Worm (Caenorhabditis elegans) whole organism, L2 larva: ENCODE measurements around the gene B0303.11.

Source experiments
- C34F6.9 ChIP-seq: fragments of 150-350 bp; optimal IDR thresholded peaks from 2 replicates; lab custom pipeline; 2014; ENCODE audit warnings: missing biosample characterization, missing genetic modification characterization
- F13H6.1 ChIP-seq: sonication (generic microtip); optimal IDR thresholded peaks from 2 replicates; lab custom pipeline; 2016; ENCODE audit warnings: missing genetic modification characterization, missing compliant biosample characterization
- R02D3.7 ChIP-seq: fragments of 150-350 bp; optimal IDR thresholded peaks from 2 replicates; lab custom pipeline; 2014; ENCODE audit warnings: missing biosample characterization, missing genetic modification characterization
- Y55F3AM.14 ChIP-seq: fragments of 200-800 bp; sonication (Bioruptor generic); optimal IDR thresholded peaks from 2 replicates; lab custom pipeline; 2018; ENCODE audit warnings: mild to moderate bottlenecking, missing genetic modification characterization, missing compliant biosample characterization
- ZK546.5 ChIP-seq: sonication (generic microtip); optimal IDR thresholded peaks from 2 replicates; lab custom pipeline; 2017; ENCODE audit warnings: missing biosample characterization, missing genetic modification characterization
- aly-2 ChIP-seq: fragments of 150-350 bp; optimal IDR thresholded peaks from 2 replicates; lab custom pipeline; 2014; ENCODE audit warnings: missing biosample characterization, missing genetic modification characterization
- ama-1 ChIP-seq: fragments of 150-350 bp; optimal IDR thresholded peaks from 2 replicates; lab custom pipeline; 2018; ENCODE audit warnings: inconsistent platforms
- blmp-1 ChIP-seq: sonication (generic microtip); optimal IDR thresholded peaks from 2 replicates; lab custom pipeline; 2017; ENCODE audit warnings: missing genetic modification characterization, mild to moderate bottlenecking, missing compliant biosample characterization, antibody characterized with exemption, moderate library complexity; ENCODE audit not compliant: insufficient read depth
- ceh-16 ChIP-seq: fragments of 150-350 bp; optimal IDR thresholded peaks from 2 replicates; lab custom pipeline; 2014; ENCODE audit warnings: missing biosample characterization, missing genetic modification characterization
- ceh-82 ChIP-seq: fragments of 150-350 bp; optimal IDR thresholded peaks from 2 replicates; lab custom pipeline; 2014; ENCODE audit warnings: missing biosample characterization, missing genetic modification characterization
- crh-2 ChIP-seq: sonication (generic microtip); optimal IDR thresholded peaks from 2 replicates; lab custom pipeline; 2017; ENCODE audit warnings: missing biosample characterization, missing genetic modification characterization
- dmd-4 ChIP-seq: sonication (generic microtip); optimal IDR thresholded peaks from 2 replicates; lab custom pipeline; 2017; ENCODE audit warnings: missing biosample characterization, missing genetic modification characterization
- elt-3 ChIP-seq: sonication (generic microtip); optimal IDR thresholded peaks from 2 replicates; lab custom pipeline; 2017; ENCODE audit warnings: missing biosample characterization, missing genetic modification characterization
- fos-1 ChIP-seq: fragments of 150-350 bp; optimal IDR thresholded peaks from 2 replicates; lab custom pipeline; 2014; ENCODE audit warnings: missing biosample characterization, missing genetic modification characterization
- gmeb-1 ChIP-seq: fragments of 150-350 bp; optimal IDR thresholded peaks from 2 replicates; lab custom pipeline; 2014; ENCODE audit warnings: missing biosample characterization, missing genetic modification characterization
- lin-11 ChIP-seq: fragments of 150-350 bp; sonication (generic microtip); optimal IDR thresholded peaks from 2 replicates; lab custom pipeline; 2014; ENCODE audit warnings: missing biosample characterization, missing genetic modification characterization, inconsistent platforms, mixed read lengths
- lin-13 ChIP-seq: fragments of 150-350 bp; optimal IDR thresholded peaks from 2 replicates; lab custom pipeline; 2014; ENCODE audit warnings: missing biosample characterization, missing genetic modification reagents, missing genetic modification characterization
- lin-39 ChIP-seq: fragments of 150-350 bp; optimal IDR thresholded peaks from 2 replicates; lab custom pipeline; 2014; ENCODE audit warnings: missing biosample characterization, missing genetic modification reagents, missing genetic modification characterization
- lsy-2 ChIP-seq, 2 experiments: fragments of 150-350 bp in 1 of 2; sonication (generic microtip) in 1 of 2; optimal IDR thresholded peaks; 2 replicates each; lab custom pipeline; 2014 to 2017; ENCODE audit warnings: missing biosample characterization in 2 of 2, missing genetic modification characterization in 2 of 2
- mab-5 ChIP-seq: fragments of 150-350 bp; optimal IDR thresholded peaks from 2 replicates; lab custom pipeline; 2014; ENCODE audit warnings: missing biosample characterization, missing genetic modification characterization
- mbf-1 ChIP-seq: sonication (generic microtip); optimal IDR thresholded peaks from 2 replicates; lab custom pipeline; 2017; ENCODE audit warnings: missing biosample characterization, missing genetic modification characterization
- mdl-1 ChIP-seq, 2 experiments: fragments of 150-350 bp in 1 of 2; sonication (generic microtip) in 1 of 2; optimal IDR thresholded peaks; 2 replicates each; lab custom pipeline; 2017; ENCODE audit warnings: missing biosample characterization in 2 of 2, missing genetic modification characterization in 2 of 2
- nhr-10 ChIP-seq: sonication (generic microtip); optimal IDR thresholded peaks from 2 replicates; lab custom pipeline; 2017; ENCODE audit warnings: missing biosample characterization, missing genetic modification characterization
- nhr-11 ChIP-seq: fragments of 150-350 bp; optimal IDR thresholded peaks from 2 replicates; lab custom pipeline; 2014; ENCODE audit warnings: missing biosample characterization, missing genetic modification characterization
- nhr-12 ChIP-seq: fragments of 150-350 bp; optimal IDR thresholded peaks from 2 replicates; lab custom pipeline; 2014; ENCODE audit warnings: missing biosample characterization, missing genetic modification characterization
- nhr-129 ChIP-seq: fragments of 150-350 bp; optimal IDR thresholded peaks from 2 replicates; lab custom pipeline; 2014; ENCODE audit warnings: missing biosample characterization, missing genetic modification characterization
- nhr-21 ChIP-seq: fragments of 150-350 bp; optimal IDR thresholded peaks from 2 replicates; lab custom pipeline; 2014; ENCODE audit warnings: missing biosample characterization, missing genetic modification characterization
- nhr-23 ChIP-seq: fragments of 150-350 bp; optimal IDR thresholded peaks from 2 replicates; lab custom pipeline; 2014; ENCODE audit warnings: missing biosample characterization, missing genetic modification reagents, missing genetic modification characterization
- nhr-237 ChIP-seq: fragments of 150-350 bp; optimal IDR thresholded peaks from 2 replicates; lab custom pipeline; 2014; ENCODE audit warnings: missing biosample characterization, missing genetic modification characterization
- nhr-25 ChIP-seq: fragments of 150-350 bp; sonication (generic microtip); optimal IDR thresholded peaks from 3 replicates; lab custom pipeline; 2014; ENCODE audit warnings: missing biosample characterization, missing genetic modification characterization
- nhr-6 ChIP-seq: fragments of 150-350 bp; optimal IDR thresholded peaks from 2 replicates; lab custom pipeline; 2014; ENCODE audit warnings: missing biosample characterization, missing genetic modification characterization
- nhr-77 ChIP-seq: fragments of 150-350 bp; optimal IDR thresholded peaks from 2 replicates; lab custom pipeline; 2014; ENCODE audit warnings: missing biosample characterization, missing genetic modification characterization
- peb-1 ChIP-seq: fragments of 150-350 bp; optimal IDR thresholded peaks from 2 replicates; lab custom pipeline; 2014; ENCODE audit warnings: missing biosample characterization, missing genetic modification characterization
- sem-4 ChIP-seq: fragments of 150-350 bp; optimal IDR thresholded peaks from 2 replicates; lab custom pipeline; 2014; ENCODE audit warnings: missing biosample characterization, missing genetic modification reagents, missing genetic modification characterization
- skn-1 ChIP-seq: sonication (generic microtip); optimal IDR thresholded peaks from 2 replicates; lab custom pipeline; 2017; ENCODE audit warnings: missing biosample characterization, missing genetic modification characterization
- sma-3 ChIP-seq: sonication (generic microtip); optimal IDR thresholded peaks from 2 replicates; lab custom pipeline; 2016; ENCODE audit warnings: missing genetic modification reagents, missing genetic modification characterization, missing compliant biosample characterization
- snpc-4 ChIP-seq: fragments of 150-350 bp; optimal IDR thresholded peaks from 2 replicates; lab custom pipeline; 2014; ENCODE audit warnings: missing biosample characterization, missing genetic modification characterization
- unc-39 ChIP-seq: fragments of 150-350 bp; optimal IDR thresholded peaks from 2 replicates; lab custom pipeline; 2014; ENCODE audit warnings: missing biosample characterization, missing genetic modification characterization
- unc-55 ChIP-seq: fragments of 150-350 bp; sonication (generic microtip); optimal IDR thresholded peaks from 3 replicates; lab custom pipeline; 2014; ENCODE audit warnings: missing biosample characterization, missing genetic modification reagents, missing genetic modification characterization
- unc-62 ChIP-seq: fragments of 150-350 bp; optimal IDR thresholded peaks from 2 replicates; lab custom pipeline; 2014; ENCODE audit warnings: missing biosample characterization, missing genetic modification reagents, missing genetic modification characterization
- zag-1 ChIP-seq: fragments of 150-350 bp; optimal IDR thresholded peaks from 2 replicates; lab custom pipeline; 2014; ENCODE audit warnings: missing biosample characterization, missing genetic modification characterization
- ztf-11 ChIP-seq: sonication (generic microtip); optimal IDR thresholded peaks from 2 replicates; lab custom pipeline; 2017; ENCODE audit warnings: missing biosample characterization, missing genetic modification characterization
- ztf-4 ChIP-seq: fragments of 150-350 bp; optimal IDR thresholded peaks from 2 replicates; lab custom pipeline; 2014; ENCODE audit warnings: missing biosample characterization, missing genetic modification characterization

Gene B0303.11

DNA sequence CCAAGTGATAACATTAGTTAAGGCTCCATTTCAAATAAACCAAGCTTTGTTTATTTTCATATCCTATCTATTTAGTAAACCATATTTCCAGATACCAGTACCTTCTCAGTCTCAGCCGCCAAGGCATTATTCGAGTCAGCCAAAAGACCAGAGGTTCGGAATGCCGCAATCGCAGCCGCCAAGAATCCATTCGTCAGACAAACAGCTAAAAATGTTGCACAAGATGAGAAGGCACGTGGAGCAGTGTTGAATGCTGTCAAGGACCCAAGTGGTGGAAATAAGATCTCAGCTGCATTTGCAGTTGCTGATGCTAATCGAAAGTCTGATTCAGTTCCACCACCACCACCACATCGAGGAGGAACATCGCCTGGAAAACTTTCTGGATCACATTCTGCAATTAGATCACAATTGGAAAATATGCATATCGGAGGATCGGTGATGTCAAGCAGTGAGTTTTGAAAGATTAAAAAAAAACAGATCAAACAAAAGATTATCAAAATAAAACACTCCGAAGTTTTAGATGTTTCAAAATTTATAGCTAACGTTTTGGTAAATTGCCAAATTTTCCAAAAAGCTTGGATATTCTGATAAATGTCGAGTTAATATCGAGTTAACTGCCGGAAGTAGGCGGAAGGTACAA, 12.8 kb downstream of the B0303.11 start:
- TF ChIP-seq aly-2 (tag; lab: Kevin White, UChicago) = no peak
- TF ChIP-seq crh-2 = no peak
- no peak for TF ChIP-seq unc-62 (GFP tag; lab: Kevin White, UChicago)
- no peak for TF ChIP-seq mbf-1 (tag; lab: Kevin White, UChicago)
- TF ChIP-seq, all 48 proteins: peak for 0

DNA sequence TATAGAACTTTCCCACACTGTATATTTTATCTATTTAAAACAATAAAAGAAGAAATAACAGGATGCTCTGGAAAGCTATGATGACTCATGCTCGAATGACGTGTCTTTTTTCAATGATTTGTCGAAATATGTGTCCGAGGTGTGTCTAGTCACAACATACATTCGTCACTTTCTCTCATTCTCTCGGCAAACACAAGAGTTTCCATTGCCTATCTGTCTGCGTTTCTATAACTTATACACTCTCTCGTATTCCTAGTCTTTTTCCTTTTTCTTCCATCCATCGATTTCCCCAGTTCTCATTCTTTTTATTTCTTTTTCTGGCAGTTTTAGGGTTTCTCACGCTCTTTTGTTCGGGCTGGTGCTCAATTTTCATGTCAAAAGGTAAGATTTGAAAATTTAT, 13.5 kb downstream of the B0303.11 start:
- TF ChIP-seq elt-3 (no peak), unc-55 (GFP tag; lab: Kevin White, UChicago) (peak; percentile 79), blmp-1 (tag; lab: Kevin White, UChicago) (peak; percentile 75), C34F6.9 (tag; lab: Kevin White, UChicago) (peak; percentile 77), lsy-2 (tag; optimal IDR thresholded peaks at IDR 0.05; lab: Kevin White, UChicago) (peak in 1 of 2 experiments; percentile 50), dmd-4 (tag; lab: Kevin White, UChicago) (no peak), F13H6.1 (tag; lab: Kevin White, UChicago) (peak; percentile 14), crh-2 (peak; percentile 83), fos-1 (tag; lab: Kevin White, UChicago) (peak; percentile 95), nhr-129 (tag; lab: Kevin White, UChicago) (peak; percentile 16), ama-1 (lab: Kevin White, UChicago) (peak; percentile 31), Y55F3AM.14 (GFP tag; lab: Kevin White, UChicago) (no peak)

DNA sequence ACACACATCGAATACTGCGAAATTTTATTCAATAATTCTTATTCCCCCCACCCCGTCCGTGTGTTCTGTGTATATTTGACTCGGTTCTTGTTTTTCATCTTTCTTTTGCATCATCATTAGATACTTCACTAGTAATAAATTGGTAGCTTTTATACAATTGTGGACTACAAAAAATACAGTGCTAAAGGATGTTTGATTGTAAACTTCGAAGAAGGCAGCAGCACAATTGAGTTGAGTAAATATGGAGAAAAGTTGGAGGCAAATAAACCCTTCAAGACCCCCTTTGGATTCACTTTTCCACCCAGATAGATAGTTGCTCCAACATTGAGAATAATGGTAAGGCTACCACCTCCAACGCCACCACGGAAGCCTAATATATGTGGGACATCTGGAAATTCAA, 16.9 kb downstream of the B0303.11 start, which contains the start of gene B0303.7:
Gene B0303.7, plus strand, starts transcription at position 301 of the 400 bp plus-strand sequence.
- TF ChIP-seq sem-4 = no peak
- TF ChIP-seq fos-1 (tag; lab: Kevin White, UChicago) = no peak
- TF ChIP-seq zag-1 = no peak
- TF ChIP-seq Y55F3AM.14 (GFP tag; lab: Kevin White, UChicago) = no peak
- TF ChIP-seq skn-1 (tag; lab: Kevin White, UChicago) = no peak
- no peak for TF ChIP-seq nhr-77 (tag; lab: Kevin White, UChicago)
- TF ChIP-seq nhr-23 (tag; lab: Kevin White, UChicago) = no peak
- TF ChIP-seq crh-2 = no peak
- no peak for TF ChIP-seq nhr-129 (tag; lab: Kevin White, UChicago)
- TF ChIP-seq ceh-16 (tag; lab: Kevin White, UChicago) = no peak
- no peak for TF ChIP-seq ztf-4 (tag; lab: Kevin White, UChicago)
- no peak for TF ChIP-seq aly-2 (tag; lab: Kevin White, UChicago)
- TF ChIP-seq nhr-6 (tag; lab: Kevin White, UChicago) = no peak
- no peak for TF ChIP-seq mab-5 (tag; lab: Kevin White, UChicago)
- no peak for TF ChIP-seq unc-55 (GFP tag; lab: Kevin White, UChicago)

DNA sequence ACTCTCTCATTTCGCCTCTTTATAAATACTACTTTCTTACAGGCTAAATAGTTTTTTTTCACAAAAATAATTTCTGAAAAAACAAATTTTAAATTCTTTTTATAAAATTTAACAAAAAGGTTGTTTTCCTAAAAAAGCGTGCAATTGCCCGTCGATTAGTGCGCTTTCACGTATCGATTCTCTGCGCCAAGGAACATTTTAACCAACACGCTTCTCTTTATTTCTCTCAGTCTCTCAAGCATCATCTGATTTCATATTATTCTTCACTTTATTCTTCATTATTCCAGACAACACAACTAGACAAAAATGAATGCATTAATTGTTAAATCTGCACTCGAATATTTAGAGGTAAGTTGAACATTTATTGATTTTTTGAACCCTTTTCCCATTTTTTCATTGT, 20.6 kb downstream of the B0303.11 start, which contains the start of gene B0303.4:
Gene B0303.4, plus strand, starts transcription at position 196 of the 400 bp plus-strand sequence.
- no peak for TF ChIP-seq skn-1 (tag; lab: Kevin White, UChicago)
- TF ChIP-seq gmeb-1 = peak; percentile 45
- TF ChIP-seq nhr-10 = peak; percentile 2
- no peak for TF ChIP-seq nhr-23 (tag; lab: Kevin White, UChicago)
- TF ChIP-seq ama-1 (lab: Kevin White, UChicago) = peak; percentile 7
- no peak for TF ChIP-seq nhr-12 (tag; lab: Kevin White, UChicago)
- TF ChIP-seq ztf-4 (tag; lab: Kevin White, UChicago) = no peak
- TF ChIP-seq zag-1 = no peak
- TF ChIP-seq fos-1 (tag; lab: Kevin White, UChicago) = peak; percentile 61
- no peak for TF ChIP-seq lin-39
- peak; percentile 94 for TF ChIP-seq sem-4
- no peak for TF ChIP-seq dmd-4 (tag; lab: Kevin White, UChicago)
- no peak for TF ChIP-seq unc-39 (tag; lab: Kevin White, UChicago)
- TF ChIP-seq nhr-25 = peak; percentile 62
- no peak for TF ChIP-seq ztf-11 (tag; lab: Kevin White, UChicago)
- TF ChIP-seq lin-11 = peak; percentile 26
- peak; percentile 15 for TF ChIP-seq sma-3 (GFP tag; lab: Kevin White, UChicago)
- TF ChIP-seq ceh-16 (tag; lab: Kevin White, UChicago) = no peak
- TF ChIP-seq lin-13 = peak; percentile 54
- no peak for TF ChIP-seq nhr-77 (tag; lab: Kevin White, UChicago)
- TF ChIP-seq unc-62 (GFP tag; lab: Kevin White, UChicago) = no peak
- TF ChIP-seq nhr-6 (tag; lab: Kevin White, UChicago) = no peak
- peak; percentile 81 for TF ChIP-seq crh-2
- peak; percentile 2 for TF ChIP-seq nhr-21 (tag; lab: Kevin White, UChicago)
- no peak for TF ChIP-seq R02D3.7 (tag; lab: Kevin White, UChicago)
- TF ChIP-seq nhr-129 (tag; lab: Kevin White, UChicago) = peak; percentile 62
- no peak for TF ChIP-seq nhr-237 (tag; lab: Kevin White, UChicago)
- TF ChIP-seq nhr-11 (tag; lab: Kevin White, UChicago) = no peak
- TF ChIP-seq lsy-2 (tag; optimal IDR thresholded peaks at IDR 0.05; lab: Kevin White, UChicago) = peak; percentile 3 to 79
- no peak for TF ChIP-seq mab-5 (tag; lab: Kevin White, UChicago)
- no peak for TF ChIP-seq peb-1 (tag; lab: Kevin White, UChicago)
- TF ChIP-seq ceh-82 (tag; lab: Kevin White, UChicago) = no peak
- TF ChIP-seq mbf-1 (tag; lab: Kevin White, UChicago) = no peak
- peak; percentile 92 for TF ChIP-seq unc-55 (GFP tag; lab: Kevin White, UChicago)
- peak in 1 of 2 experiments; percentile 8 for TF ChIP-seq mdl-1 (tag; optimal IDR thresholded peaks at IDR 0.05; lab: Kevin White, UChicago)
- TF ChIP-seq Y55F3AM.14 (GFP tag; lab: Kevin White, UChicago) = no peak
- TF ChIP-seq ZK546.5 = no peak
- TF ChIP-seq snpc-4 (tag; lab: Kevin White, UChicago) = peak; percentile 4
